Worm (Caenorhabditis elegans) whole organism, young adult: ENCODE measurements around the gene Y62H9A.1.

Experiments used
- F10E7.11 ChIP-seq: sonication (generic microtip); optimal IDR thresholded peaks from 2 replicates; lab custom pipeline; 2017; ENCODE audit warnings: mild to moderate bottlenecking, missing genetic modification characterization, moderate library complexity, missing compliant biosample characterization
- F23B12.7 ChIP-seq: sonication (generic microtip); optimal IDR thresholded peaks from 2 replicates; lab custom pipeline; 2017; ENCODE audit warnings: missing genetic modification characterization, mild to moderate bottlenecking, missing compliant biosample characterization, antibody characterized with exemption, moderate library complexity; ENCODE audit not compliant: insufficient read depth
- F33H1.4 ChIP-seq: fragments of 200-800 bp; sonication (Bioruptor generic); IDR thresholded peaks from 2 replicates; pipeline ENCODE4 v1.3.6; 2022; ENCODE audit warnings: missing genetic modification reagents, missing genetic modification characterization, missing compliant biosample characterization
- F55B11.4 ChIP-seq: sonication (generic microtip); optimal IDR thresholded peaks from 2 replicates; lab custom pipeline; 2016; ENCODE audit warnings: missing compliant biosample characterization, missing genetic modification characterization, borderline replicate concordance; ENCODE audit not compliant: insufficient read depth
- F57C9.4 ChIP-seq: sonication (generic microtip); optimal IDR thresholded peaks from 2 replicates; lab custom pipeline; 2017; ENCODE audit warnings: mild to moderate bottlenecking, missing genetic modification characterization, missing compliant biosample characterization
- Y53F4B.3 ChIP-seq: fragments of 200-800 bp; sonication (Bioruptor generic); IDR thresholded peaks from 2 replicates; pipeline ENCODE4 v1.3.6; 2022; ENCODE audit warnings: missing genetic modification reagents, missing genetic modification characterization, missing compliant biosample characterization
- Y56A3A.18 ChIP-seq: fragments of 200-800 bp; sonication (Bioruptor generic); IDR thresholded peaks from 2 replicates; pipeline ENCODE4 v1.3.6; 2022; ENCODE audit warnings: missing genetic modification reagents, missing genetic modification characterization, missing compliant biosample characterization
- Y67H2A.10 ChIP-seq: fragments of 200-800 bp; sonication (Bioruptor generic); conservative IDR thresholded peaks from 2 replicates; pipeline ENCODE4 v1.3.6; 2022; ENCODE audit warnings: missing genetic modification reagents, missing genetic modification characterization, missing compliant biosample characterization
- akir-1 ChIP-seq: fragments of 200-800 bp; sonication (Bioruptor generic); optimal IDR thresholded peaks from 2 replicates; lab custom pipeline; 2018; ENCODE audit warnings: mild to moderate bottlenecking, missing genetic modification characterization, moderate library complexity, missing compliant biosample characterization
- aptf-2 ChIP-seq: fragments of 200-800 bp; sonication (Bioruptor generic); conservative IDR thresholded peaks from 2 replicates; pipeline ENCODE4 v1.3.6; 2022; ENCODE audit warnings: missing genetic modification reagents, missing genetic modification characterization, missing compliant biosample characterization
- attf-6 ChIP-seq: fragments of 200-800 bp; sonication (Bioruptor generic); IDR thresholded peaks from 2 replicates; pipeline ENCODE4 v1.3.6; 2022; ENCODE audit warnings: missing genetic modification reagents, missing genetic modification characterization, missing compliant biosample characterization
- ceh-91 ChIP-seq: fragments of 200-800 bp; sonication (Bioruptor generic); IDR thresholded peaks from 2 replicates; pipeline ENCODE4 v1.3.6; 2022; ENCODE audit warnings: missing genetic modification reagents, missing genetic modification characterization, missing compliant biosample characterization
- dox-1 ChIP-seq: fragments of 200-800 bp; sonication (Bioruptor generic); IDR thresholded peaks from 2 replicates; pipeline ENCODE4 v1.3.6; 2022; ENCODE audit warnings: missing genetic modification reagents, missing genetic modification characterization, missing compliant biosample characterization
- dpff-1 ChIP-seq: sonication (generic microtip); optimal IDR thresholded peaks from 2 replicates; lab custom pipeline; 2017; ENCODE audit warnings: mild to moderate bottlenecking, missing genetic modification characterization, missing compliant biosample characterization
- dpl-1 ChIP-seq: fragments of 150-350 bp; optimal IDR thresholded peaks from 2 replicates; lab custom pipeline; 2014; ENCODE audit warnings: missing biosample characterization, missing genetic modification reagents, missing genetic modification characterization
- egl-18 ChIP-seq: fragments of 200-800 bp; sonication (Bioruptor generic); IDR thresholded peaks from 2 replicates; pipeline ENCODE4 v1.3.6; 2022; ENCODE audit warnings: missing genetic modification reagents, missing genetic modification characterization, missing compliant biosample characterization
- egl-44 ChIP-seq: fragments of 200-800 bp; sonication (Bioruptor generic); IDR thresholded peaks from 2 replicates; pipeline ENCODE4 v1.3.6; 2022; ENCODE audit warnings: missing genetic modification reagents, missing genetic modification characterization, missing compliant biosample characterization
- him-1 ChIP-seq: sonication (generic microtip); optimal IDR thresholded peaks from 2 replicates; lab custom pipeline; 2016; ENCODE audit warnings: missing genotype, missing genetic modification reagents, missing genetic modification characterization, missing compliant biosample characterization
- hmg-1.2 ChIP-seq: fragments of 200-800 bp; sonication (Bioruptor generic); IDR thresholded peaks from 2 replicates; pipeline ENCODE4 v1.3.6; 2022; ENCODE audit warnings: missing genetic modification reagents, missing genetic modification characterization, missing compliant biosample characterization
- hrde-1 ChIP-seq: sonication (generic microtip); optimal IDR thresholded peaks from 2 replicates; lab custom pipeline; 2016; ENCODE audit warnings: missing genetic modification characterization, mild to moderate bottlenecking, missing compliant biosample characterization, moderate library complexity, missing genotype, missing genetic modification reagents, borderline replicate concordance
- let-607 ChIP-seq, 2 experiments: fragments of 200-800 bp in 1 of 2; sonication (Bioruptor generic) in 1 of 2; sonication (generic microtip) in 1 of 2; optimal IDR thresholded peaks; 2 replicates each; lab custom pipeline; 2016 to 2018; ENCODE audit warnings: mild to moderate bottlenecking in 2 of 2, missing compliant biosample characterization in 2 of 2, missing genetic modification characterization in 2 of 2, moderate library complexity in 2 of 2, missing genotype in 1 of 2
- lin-54 ChIP-seq: fragments of 200-800 bp; sonication (Bioruptor generic); optimal IDR thresholded peaks from 2 replicates; lab custom pipeline; 2018; ENCODE audit warnings: mild to moderate bottlenecking, missing genetic modification characterization, missing compliant biosample characterization
- madf-6 ChIP-seq: fragments of 200-800 bp; sonication (Bioruptor generic); IDR thresholded peaks from 2 replicates; pipeline ENCODE4 v1.3.6; 2022; ENCODE audit warnings: missing genetic modification reagents, missing genetic modification characterization, missing compliant biosample characterization
- madf-8 ChIP-seq: fragments of 200-800 bp; sonication (Bioruptor generic); conservative IDR thresholded peaks from 2 replicates; pipeline ENCODE4 v1.3.6; 2022; ENCODE audit warnings: missing genetic modification reagents, missing genetic modification characterization, missing compliant biosample characterization
- mel-28 ChIP-seq: sonication (generic microtip); optimal IDR thresholded peaks from 2 replicates; lab custom pipeline; 2016; ENCODE audit warnings: borderline replicate concordance, mild to moderate bottlenecking, missing genetic modification characterization, missing compliant biosample characterization
- mxl-1 ChIP-seq: sonication (generic microtip); optimal IDR thresholded peaks from 2 replicates; lab custom pipeline; 2016; ENCODE audit warnings: missing genetic modification characterization, missing compliant biosample characterization
- nhr-27 ChIP-seq: fragments of 200-800 bp; sonication (Bioruptor generic); optimal IDR thresholded peaks from 2 replicates; lab custom pipeline; 2018; ENCODE audit warnings: mild to moderate bottlenecking, missing genetic modification characterization, moderate library complexity, missing compliant biosample characterization
- sea-2 ChIP-seq: fragments of 200-800 bp; sonication (Bioruptor generic); IDR thresholded peaks from 2 replicates; pipeline ENCODE4 v1.3.6; 2022; ENCODE audit warnings: missing genetic modification characterization, missing compliant biosample characterization
- tbp1 ChIP-seq: fragments of 200-800 bp; sonication (Bioruptor generic); optimal IDR thresholded peaks from 2 replicates; lab custom pipeline; 2018; ENCODE audit warnings: mild to moderate bottlenecking, missing genetic modification characterization, missing compliant biosample characterization
- xnd-1 ChIP-seq: sonication (generic microtip); optimal IDR thresholded peaks from 2 replicates; lab custom pipeline; 2016; ENCODE audit warnings: missing genotype, missing genetic modification reagents, missing genetic modification characterization, missing compliant biosample characterization
- zfh-2 ChIP-seq: fragments of 200-800 bp; sonication (Bioruptor generic); conservative IDR thresholded peaks from 2 replicates; pipeline ENCODE4 v1.3.6; 2022; ENCODE audit warnings: missing genetic modification reagents, missing genetic modification characterization, missing compliant biosample characterization
- zim-3 ChIP-seq: sonication (generic microtip); optimal IDR thresholded peaks from 2 replicates; lab custom pipeline; 2017; ENCODE audit warnings: mild to moderate bottlenecking, missing genetic modification characterization, moderate library complexity, missing compliant biosample characterization
- ztf-22 ChIP-seq: fragments of 200-800 bp; sonication (Bioruptor generic); optimal IDR thresholded peaks from 2 replicates; lab custom pipeline; 2018; ENCODE audit warnings: mild to moderate bottlenecking, missing genetic modification characterization, moderate library complexity, missing compliant biosample characterization
- ztf-25 ChIP-seq: fragments of 200-800 bp; sonication (Bioruptor generic); IDR thresholded peaks from 2 replicates; pipeline ENCODE4 v1.3.6; 2022; ENCODE audit warnings: missing genetic modification reagents, missing genetic modification characterization, missing compliant biosample characterization
- ztf-3 ChIP-seq: fragments of 200-800 bp; sonication (Bioruptor generic); optimal IDR thresholded peaks from 2 replicates; lab custom pipeline; 2018; ENCODE audit warnings: mild to moderate bottlenecking, missing genetic modification characterization, missing compliant biosample characterization
- ztf-6 ChIP-seq: fragments of 200-800 bp; sonication (Bioruptor generic); IDR thresholded peaks from 2 replicates; pipeline ENCODE4 v1.3.6; 2022; ENCODE audit warnings: missing genetic modification reagents, missing genetic modification characterization, missing compliant biosample characterization

Gene Y62H9A.1

ce11 chrX:11882800-11883199 lies 7.5 kb downstream of the Y62H9A.1 start, which contains the start of the genes Y62H9A.5 and ule-5:
Y62H9A.5 (minus strand) TSS chrX:11882900.
ule-5 (plus strand) TSS chrX:11883127.
- no peak for TF ChIP-seq hmg-1.2 (GFP tag; lab: Robert Waterston, UW)
- TF ChIP-seq attf-6, result no peak
- no peak for TF ChIP-seq Y56A3A.18 (GFP tag; lab: Robert Waterston, UW)
- TF ChIP-seq mel-28 (tag; lab: Kevin White, UChicago), result no peak
- no peak for TF ChIP-seq F23B12.7 (tag; lab: Kevin White, UChicago)
- no peak for TF ChIP-seq ztf-3 (GFP tag; lab: Kevin White, UChicago)
- TF ChIP-seq aptf-2 (GFP tag; lab: Robert Waterston, UW), result no peak
- no peak for TF ChIP-seq Y67H2A.10 (GFP tag; lab: Robert Waterston, UW)
- no peak for TF ChIP-seq ztf-22
- no peak for TF ChIP-seq him-1 (tag; lab: Kevin White, UChicago)
- TF ChIP-seq tbp1 (GFP tag; lab: Kevin White, UChicago), result no peak
- no peak for TF ChIP-seq dpff-1 (tag; lab: Kevin White, UChicago)
- TF ChIP-seq hrde-1 (tag; lab: Kevin White, UChicago), result no peak
- no peak for TF ChIP-seq madf-8 (GFP tag; lab: Robert Waterston, UW)
- no peak for TF ChIP-seq madf-6 (GFP tag; lab: Robert Waterston, UW)
- TF ChIP-seq dpl-1 (GFP tag; lab: Kevin White, UChicago), result no peak
- TF ChIP-seq F57C9.4 (tag; lab: Kevin White, UChicago), result no peak
- no peak for TF ChIP-seq egl-44 (GFP tag; lab: Robert Waterston, UW)
- TF ChIP-seq Y53F4B.3 (GFP tag; lab: Robert Waterston, UW), result no peak

- no peak for TF ChIP-seq F55B11.4 (tag; lab: Kevin White, UChicago)
- no peak for TF ChIP-seq mxl-1 (tag; lab: Kevin White, UChicago)
- no peak for TF ChIP-seq ztf-6 (GFP tag; lab: Robert Waterston, UW)
- TF ChIP-seq him-1 (tag; lab: Kevin White, UChicago), result no peak
- no peak for TF ChIP-seq zim-3
- TF ChIP-seq let-607 (tag; optimal IDR thresholded peaks at IDR 0.05; lab: Kevin White, UChicago), result no peak
- no peak for TF ChIP-seq sea-2 (GFP tag; lab: Robert Waterston, UW)
- no peak for TF ChIP-seq hmg-1.2 (GFP tag; lab: Robert Waterston, UW)
- TF ChIP-seq F33H1.4 (GFP tag; lab: Robert Waterston, UW), result no peak
- no peak for TF ChIP-seq nhr-27
- no peak for TF ChIP-seq egl-18 (GFP tag; lab: Robert Waterston, UW)
- no peak for TF ChIP-seq ceh-91 (GFP tag; lab: Robert Waterston, UW)
- TF ChIP-seq ztf-25 (GFP tag; lab: Robert Waterston, UW), result no peak
- no peak for TF ChIP-seq lin-54 (GFP tag; lab: Kevin White, UChicago)
- TF ChIP-seq akir-1 (GFP tag; lab: Kevin White, UChicago), result no peak
Measured at ce11 chrX:11885577-11885976, 10.2 kb downstream of the Y62H9A.1 start, which contains the start of gene Y62H9A.7. Y62H9A.7 (minus strand) TSS chrX:11885677.

- TF ChIP-seq dox-1 (no peak), dpl-1 (GFP tag; lab: Kevin White, UChicago) (no peak), zfh-2 (no peak), let-607 (tag; optimal IDR thresholded peaks at IDR 0.05; lab: Kevin White, UChicago) (no peak), F10E7.11 (tag; lab: Kevin White, UChicago) (no peak), xnd-1 (tag; lab: Kevin White, UChicago) (no peak), mxl-1 (tag; lab: Kevin White, UChicago) (no peak)
Measured at ce11 chrX:11892328-11892727, 17.0 kb downstream of the Y62H9A.1 start, which contains the start of gene Y62H9A.8. Y62H9A.8 (minus strand) TSS chrX:11892428.
